Worm (Caenorhabditis elegans) whole organism, mixed stage, embryonic: ENCODE measurements around the gene R02F11.11.

ENCODE experiments used
- M03D4.4 ChIP-seq: sonication (generic microtip); optimal IDR thresholded peaks from 2 replicates; lab custom pipeline; 2017; ENCODE audit warnings: mild to moderate bottlenecking, missing genetic modification characterization, missing compliant biosample characterization
- bed-3 ChIP-seq: fragments of 200-800 bp; sonication (Bioruptor generic); optimal IDR thresholded peaks from 3 replicates; lab custom pipeline; 2018; ENCODE audit warnings: mild to moderate bottlenecking, missing genetic modification characterization, moderate library complexity, missing compliant biosample characterization
- blmp-1 ChIP-seq: fragments of 150-350 bp; optimal IDR thresholded peaks from 2 replicates; lab custom pipeline; 2014; ENCODE audit warnings: missing biosample characterization, missing genetic modification characterization
- ceh-39 ChIP-seq: fragments of 150-350 bp; optimal IDR thresholded peaks from 2 replicates; lab custom pipeline; 2014; ENCODE audit warnings: missing biosample characterization, missing genetic modification characterization
- ceh-43 ChIP-seq: fragments of 200-800 bp; sonication (Bioruptor generic); optimal IDR thresholded peaks from 2 replicates; lab custom pipeline; 2018; ENCODE audit warnings: mild to moderate bottlenecking, missing genetic modification characterization, moderate library complexity, missing compliant biosample characterization
- ceh-83 ChIP-seq: fragments of 200-800 bp; sonication (Bioruptor generic); optimal IDR thresholded peaks from 2 replicates; lab custom pipeline; 2018; ENCODE audit warnings: mild to moderate bottlenecking, missing genetic modification characterization, missing compliant biosample characterization
- ces-1 ChIP-seq: fragments of 150-350 bp; optimal IDR thresholded peaks from 2 replicates; lab custom pipeline; 2014; ENCODE audit warnings: missing biosample characterization, missing genetic modification reagents, missing genetic modification characterization
- cnd-1 ChIP-seq: fragments of 200-800 bp; sonication (Bioruptor generic); optimal IDR thresholded peaks from 2 replicates; lab custom pipeline; 2018; ENCODE audit warnings: mild to moderate bottlenecking, missing genetic modification characterization, missing compliant biosample characterization
- drap-1 ChIP-seq: fragments of 200-800 bp; sonication (Bioruptor generic); optimal IDR thresholded peaks from 3 replicates; lab custom pipeline; 2018; ENCODE audit warnings: mild to moderate bottlenecking, missing genetic modification characterization, missing compliant biosample characterization
- elt-1 ChIP-seq: sonication (generic microtip); optimal IDR thresholded peaks from 2 replicates; lab custom pipeline; 2017; ENCODE audit warnings: missing genetic modification characterization, mild to moderate bottlenecking, missing compliant biosample characterization, antibody characterized with exemption, moderate library complexity, borderline replicate concordance; ENCODE audit not compliant: insufficient read depth
- elt-3 ChIP-seq: fragments of 150-350 bp; optimal IDR thresholded peaks from 2 replicates; lab custom pipeline; 2014; ENCODE audit warnings: missing biosample characterization, missing genetic modification characterization
- flh-1 ChIP-seq: fragments of 200-800 bp; sonication (Bioruptor generic); optimal IDR thresholded peaks from 2 replicates; lab custom pipeline; 2018; ENCODE audit warnings: mild to moderate bottlenecking, missing genetic modification characterization, moderate library complexity, missing compliant biosample characterization
- ham-2 ChIP-seq: fragments of 200-800 bp; sonication (Bioruptor generic); optimal IDR thresholded peaks from 2 replicates; lab custom pipeline; 2018; ENCODE audit warnings: mild to moderate bottlenecking, missing genetic modification characterization, missing compliant biosample characterization
- hlh-1 ChIP-seq: fragments of 150-350 bp; optimal IDR thresholded peaks from 2 replicates; lab custom pipeline; 2014; ENCODE audit warnings: missing biosample characterization, missing genetic modification reagents, missing genetic modification characterization
- lin-13 ChIP-seq: fragments of 150-350 bp; optimal IDR thresholded peaks from 2 replicates; lab custom pipeline; 2014; ENCODE audit warnings: missing biosample characterization, missing genetic modification characterization
- lin-32 ChIP-seq: fragments of 200-800 bp; sonication (Bioruptor generic); optimal IDR thresholded peaks from 2 replicates; lab custom pipeline; 2018; ENCODE audit warnings: mild to moderate bottlenecking, missing genetic modification characterization, missing compliant biosample characterization
- lsy-2 ChIP-seq: fragments of 150-350 bp; optimal IDR thresholded peaks from 2 replicates; lab custom pipeline; 2014; ENCODE audit warnings: missing biosample characterization, missing genetic modification characterization
- mab-5 ChIP-seq: fragments of 150-350 bp; optimal IDR thresholded peaks from 2 replicates; lab custom pipeline; 2014; ENCODE audit warnings: missing biosample characterization, missing genetic modification characterization
- mep-1 ChIP-seq: fragments of 150-350 bp; optimal IDR thresholded peaks from 2 replicates; lab custom pipeline; 2017; ENCODE audit warnings: missing biosample characterization, missing genetic modification reagents, missing genetic modification characterization, inconsistent platforms
- mls-2 ChIP-seq: sonication (generic microtip); optimal IDR thresholded peaks from 2 replicates; lab custom pipeline; 2016; ENCODE audit warnings: mild to moderate bottlenecking, missing genetic modification characterization, moderate library complexity, missing compliant biosample characterization
- nhr-12 ChIP-seq: fragments of 150-350 bp; optimal IDR thresholded peaks from 2 replicates; lab custom pipeline; 2014; ENCODE audit warnings: missing biosample characterization, missing genetic modification characterization
- nhr-2 ChIP-seq: fragments of 150-350 bp; optimal IDR thresholded peaks from 2 replicates; lab custom pipeline; 2014; ENCODE audit warnings: missing biosample characterization, missing genetic modification characterization
- nhr-237 ChIP-seq: fragments of 150-350 bp; optimal IDR thresholded peaks from 2 replicates; lab custom pipeline; 2014; ENCODE audit warnings: missing biosample characterization, missing genetic modification characterization
- nhr-28 ChIP-seq: fragments of 150-350 bp; optimal IDR thresholded peaks from 2 replicates; lab custom pipeline; 2014; ENCODE audit warnings: missing biosample characterization, missing genetic modification characterization
- nhr-76 ChIP-seq: sonication (generic microtip); optimal IDR thresholded peaks from 2 replicates; lab custom pipeline; 2017; ENCODE audit warnings: missing biosample characterization, missing genetic modification characterization
- pha-4 ChIP-seq: fragments of 150-350 bp; optimal IDR thresholded peaks from 2 replicates; lab custom pipeline; 2018; ENCODE audit warnings: missing biosample characterization, missing genetic modification reagents, missing genetic modification characterization
- sem-2 ChIP-seq: fragments of 200-800 bp; sonication (Bioruptor generic); optimal IDR thresholded peaks from 2 replicates; lab custom pipeline; 2018; ENCODE audit warnings: mild to moderate bottlenecking, missing genetic modification characterization, missing compliant biosample characterization
- snpc-4 ChIP-seq: fragments of 150-350 bp; optimal IDR thresholded peaks from 2 replicates; lab custom pipeline; 2014; ENCODE audit warnings: missing biosample characterization, missing genetic modification characterization
- sptf-1 ChIP-seq: sonication (generic microtip); optimal IDR thresholded peaks from 2 replicates; lab custom pipeline; 2017; ENCODE audit warnings: mild to moderate bottlenecking, missing genetic modification characterization, moderate library complexity, missing compliant biosample characterization
- tbx-8 ChIP-seq: fragments of 200-800 bp; sonication (Bioruptor generic); optimal IDR thresholded peaks from 2 replicates; lab custom pipeline; 2018; ENCODE audit warnings: mild to moderate bottlenecking, missing genetic modification characterization, moderate library complexity, missing compliant biosample characterization
- unc-120 ChIP-seq: sonication (generic microtip); optimal IDR thresholded peaks from 2 replicates; lab custom pipeline; 2017; ENCODE audit warnings: missing genetic modification characterization, missing compliant biosample characterization; ENCODE audit not compliant: poor library complexity, severe bottlenecking
- unc-39 ChIP-seq: fragments of 150-350 bp; optimal IDR thresholded peaks from 2 replicates; lab custom pipeline; 2014; ENCODE audit warnings: missing biosample characterization, missing genetic modification characterization
- unc-62 ChIP-seq: fragments of 150-350 bp; optimal IDR thresholded peaks from 2 replicates; lab custom pipeline; 2014; ENCODE audit warnings: missing biosample characterization, missing genetic modification reagents, missing genetic modification characterization
- zip-8 ChIP-seq: fragments of 150-350 bp; optimal IDR thresholded peaks from 2 replicates; lab custom pipeline; 2014; ENCODE audit warnings: missing biosample characterization, missing genetic modification characterization
- ztf-11 ChIP-seq: fragments of 150-350 bp; optimal IDR thresholded peaks from 2 replicates; lab custom pipeline; 2014; ENCODE audit warnings: missing biosample characterization, missing genetic modification characterization

The R02F11.11 gene

ce11 chrV:4823683-4824391 lies 32.2 kb downstream of the R02F11.11 start:
- no peak for TF ChIP-seq unc-120 (tag; lab: Kevin White, UChicago)
- no peak for TF ChIP-seq elt-1 (tag; lab: Kevin White, UChicago)
- no peak for TF ChIP-seq lin-13 (tag; lab: Kevin White, UChicago)
- no peak for TF ChIP-seq nhr-2 (tag; lab: Kevin White, UChicago)
- TF ChIP-seq, all 35 proteins: peak for 0

DNA sequence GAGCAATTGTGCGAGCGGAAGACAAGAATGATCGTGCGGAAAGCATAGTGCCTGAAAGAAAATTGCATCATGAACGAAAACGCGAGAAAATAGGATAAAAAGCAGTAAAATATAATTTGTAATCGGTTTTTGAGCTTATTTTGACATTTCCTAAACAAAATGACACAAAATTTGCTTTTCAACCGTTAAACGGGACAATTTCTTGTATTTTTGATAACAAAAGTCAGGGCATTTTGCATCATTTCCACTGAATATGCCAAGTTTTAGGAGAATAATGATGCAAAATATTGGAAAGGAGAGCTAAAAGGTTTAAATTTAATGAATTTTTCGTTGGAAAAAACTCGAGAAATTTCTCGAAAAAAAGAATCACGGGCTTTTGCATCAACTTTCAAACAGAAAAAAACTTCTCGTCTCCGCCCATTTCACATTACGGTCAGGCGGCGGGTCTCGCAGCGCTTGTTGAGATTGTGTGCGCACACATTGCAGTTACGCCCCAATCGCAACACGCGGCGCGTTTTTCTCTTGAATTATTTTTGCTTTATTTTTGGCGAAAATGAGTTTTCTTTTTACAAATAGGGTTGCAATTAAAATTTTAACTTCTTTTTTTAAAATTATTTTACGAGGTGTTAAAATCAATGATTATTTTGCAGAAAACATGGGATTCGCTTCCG lies 35.2 kb downstream of the R02F11.11 start, which contains the start of the genes hsp-6 and C37H5.5:
Gene hsp-6, minus strand, starts transcription at position 51 of the 671 bp plus-strand sequence.
Gene C37H5.5, plus strand, starts transcription at position 651 of the 671 bp plus-strand sequence.
- TF ChIP-seq nhr-2 (tag; lab: Kevin White, UChicago) (peak; percentile 22), unc-62 (GFP tag; lab: Kevin White, UChicago) (peak; percentile 19), unc-120 (tag; lab: Kevin White, UChicago) (peak; percentile 49), lin-32 (GFP tag; lab: Kevin White, UChicago) (no peak), M03D4.4 (tag; lab: Kevin White, UChicago) (peak; percentile 4), blmp-1 (no peak), ztf-11 (no peak), ham-2 (GFP tag; lab: Kevin White, UChicago) (no peak), ceh-83 (GFP tag; lab: Kevin White, UChicago) (no peak), sptf-1 (peak; percentile 58), ces-1 (GFP tag; lab: Kevin White, UChicago) (peak; percentile 65), nhr-12 (tag; lab: Kevin White, UChicago) (no peak), mls-2 (tag; lab: Kevin White, UChicago) (no peak), nhr-76 (tag; lab: Kevin White, UChicago) (no peak), hlh-1 (tag; lab: Kevin White, UChicago) (peak; percentile 67), drap-1 (GFP tag; lab: Kevin White, UChicago) (peak; percentile 10), mab-5 (tag; lab: Kevin White, UChicago) (no peak), cnd-1 (tag; lab: Kevin White, UChicago) (peak; percentile 18), elt-3 (tag; lab: Kevin White, UChicago) (no peak), zip-8 (no peak), lin-13 (tag; lab: Kevin White, UChicago) (peak; percentile 83), ceh-39 (tag; lab: Kevin White, UChicago) (no peak), unc-39 (tag; lab: Kevin White, UChicago) (no peak), sem-2 (no peak), ceh-43 (GFP tag; lab: Kevin White, UChicago) (no peak), lsy-2 (tag; lab: Kevin White, UChicago) (peak; percentile 88), pha-4 (tag; lab: Kevin White, UChicago) (peak; percentile 24), flh-1 (no peak), mep-1 (tag; lab: Kevin White, UChicago) (peak; percentile 91), bed-3 (GFP tag; lab: Kevin White, UChicago) (no peak), snpc-4 (tag; lab: Kevin White, UChicago) (no peak), nhr-28 (tag; lab: Kevin White, UChicago) (no peak), tbx-8 (GFP tag; lab: Kevin White, UChicago) (no peak), nhr-237 (peak; percentile 79), elt-1 (tag; lab: Kevin White, UChicago) (no peak)

ce11 chrV:4834277-4834676 lies 42.6 kb downstream of the R02F11.11 start, which contains the start of gene C37H5.14:
TSS of gene C37H5.14 (minus strand) at chrV:4834377.
- TF ChIP-seq mab-5 (tag; lab: Kevin White, UChicago) = no peak
- no peak for TF ChIP-seq bed-3 (GFP tag; lab: Kevin White, UChicago)
- no peak for TF ChIP-seq lin-13 (tag; lab: Kevin White, UChicago)
- TF ChIP-seq ceh-39 (tag; lab: Kevin White, UChicago) = no peak
- TF ChIP-seq elt-1 (tag; lab: Kevin White, UChicago) = no peak
- no peak for TF ChIP-seq ceh-43 (GFP tag; lab: Kevin White, UChicago)
- no peak for TF ChIP-seq flh-1
- TF ChIP-seq ceh-83 (GFP tag; lab: Kevin White, UChicago) = no peak
- TF ChIP-seq unc-120 (tag; lab: Kevin White, UChicago) = no peak
- TF ChIP-seq drap-1 (GFP tag; lab: Kevin White, UChicago) = no peak
- no peak for TF ChIP-seq nhr-76 (tag; lab: Kevin White, UChicago)
- no peak for TF ChIP-seq ham-2 (GFP tag; lab: Kevin White, UChicago)
- TF ChIP-seq ces-1 (GFP tag; lab: Kevin White, UChicago) = no peak
- no peak for TF ChIP-seq snpc-4 (tag; lab: Kevin White, UChicago)
- no peak for TF ChIP-seq mls-2 (tag; lab: Kevin White, UChicago)
- no peak for TF ChIP-seq blmp-1
- TF ChIP-seq M03D4.4 (tag; lab: Kevin White, UChicago) = no peak
